Fruit fly (Drosophila melanogaster): ENCODE measurements around the gene Manf.

Gene Manf

dm6 chr3R:16341817-16342374 lies 7.3 kb upstream of the Manf start, which contains the start of the genes SF2 and pad (continued):
- TF ChIP-seq Dref (GFP tag; IDR thresholded peaks at IDR 0.05) (peak; percentile 79), z (GFP tag; IDR thresholded peaks at IDR 0.05) (no peak), fd96Cb (tag; optimal IDR thresholded peaks at IDR 0.05) (peak; percentile 64), CG13775 (GFP tag; optimal IDR thresholded peaks at IDR 0.05) (peak; percentile 84), sim (GFP tag; IDR thresholded peaks at IDR 0.05) (0 out of 2 replicates have a peak, but pooled peaks have one; percentile 50), sima (GFP tag; optimal IDR thresholded peaks at IDR 0.05) (peak; percentile 42), grn (GFP tag; optimal IDR thresholded peaks at IDR 0.05) (peak; percentile 34), CG18599 (GFP tag; optimal IDR thresholded peaks at IDR 0.05) (peak; percentile 74), CG17186 (GFP tag; optimal IDR thresholded peaks at IDR 0.05) (peak; percentile 85), nmo (GFP tag; optimal IDR thresholded peaks at IDR 0.05) (peak; percentile 91), ftz-f1 (GFP tag; optimal IDR thresholded peaks at IDR 0.05) (peak; percentile 10), Lim3 (GFP tag; IDR thresholded peaks at IDR 0.05) (no peak), slp2 (GFP tag; optimal IDR thresholded peaks at IDR 0.05) (peak; percentile 69), tna (GFP tag; IDR thresholded peaks at IDR 0.05; ENCODE audit: partially characterized antibody) (peak; percentile 84; the same call in 1 of the 2 replicates), HLH54F (GFP tag; optimal IDR thresholded peaks at IDR 0.05) (peak; percentile 87), CG5953 (GFP tag; IDR thresholded peaks at IDR 0.05) (no peak), otp (GFP tag; IDR thresholded peaks at IDR 0.05) (no peak; the same call in 2 of the 3 replicates), wdn (GFP tag; IDR thresholded peaks at IDR 0.05) (peak; percentile 73), CG4707 (GFP tag; optimal IDR thresholded peaks at IDR 0.05) (no peak), Fer3 (tag; optimal IDR thresholded peaks at IDR 0.05) (peak; percentile 60), CG4328 (GFP tag; optimal IDR thresholded peaks at IDR 0.05) (peak; percentile 74), ham (GFP tag; IDR thresholded peaks at IDR 0.05) (no peak), CG7963 (GFP tag; IDR thresholded peaks at IDR 0.05; ENCODE audit: partially characterized antibody) (peak; percentile 76), CG15011 (GFP tag; optimal IDR thresholded peaks at IDR 0.05) (peak; percentile 56), chinmo (GFP tag; IDR thresholded peaks at IDR 0.05; ENCODE audit: partially characterized antibody) (peak; percentile 94), Abd-B (GFP tag; optimal IDR thresholded peaks at IDR 0.05) (peak; percentile 84), onecut (GFP tag; IDR thresholded peaks at IDR 0.05) (peak; percentile 53), CG4282 (GFP tag; optimal IDR thresholded peaks at IDR 0.05) (peak; percentile 42), CG6689 (GFP tag; IDR thresholded peaks at IDR 0.05) (peak; percentile 80), CG15696 (tag; optimal IDR thresholded peaks at IDR 0.05) (peak; percentile 86), Awh (GFP tag; IDR thresholded peaks at IDR 0.05) (peak; percentile 41; the same call in 1 of the 2 replicates), esg (GFP tag; conservative IDR thresholded peaks at IDR 0.05) (peak; percentile 47; the same call in 1 of the 2 replicates), Hand (GFP tag; optimal IDR thresholded peaks at IDR 0.05) (peak; percentile 42), hth (optimal IDR thresholded peaks at IDR 0.05) (no peak), CG32772 (GFP tag; IDR thresholded peaks at IDR 0.05) (peak; percentile 53), CG2889 (GFP tag; IDR thresholded peaks at IDR 0.05) (peak; percentile 38; the same call in 1 of the 3 replicates), hbn (GFP tag; IDR thresholded peaks at IDR 0.05; ENCODE audit: partially characterized antibody) (peak; percentile 89), CG6791 (GFP tag; IDR thresholded peaks at IDR 0.05; ENCODE audit: partially characterized antibody) (peak; percentile 80), CG12299 (tag; optimal IDR thresholded peaks at IDR 0.05) (peak; percentile 69), Sry-β (GFP tag; optimal IDR thresholded peaks at IDR 0.05) (peak; percentile 18), gt (GFP tag; IDR thresholded peaks at IDR 0.05) (no peak), CTCF (GFP tag; optimal IDR thresholded peaks at IDR 0.05) (peak; percentile 9), CG6683 (GFP tag; optimal IDR thresholded peaks at IDR 0.05) (peak; percentile 14), CG10267 (tag; optimal IDR thresholded peaks at IDR 0.05) (peak; percentile 82), crol (GFP tag; IDR thresholded peaks at IDR 0.05) (no peak), NfI (GFP tag; optimal IDR thresholded peaks at IDR 0.05) (peak; percentile 76), CG6254 (GFP tag; optimal IDR thresholded peaks at IDR 0.05) (peak; percentile 41), rib (GFP tag; IDR thresholded peaks at IDR 0.05) (no peak), h (optimal IDR thresholded peaks at IDR 0.05) (no peak), CoRest (tag; optimal IDR thresholded peaks at IDR 0.05) (peak; percentile 89), CG8478 (optimal IDR thresholded peaks at IDR 0.05) (no peak)
